Worm (Caenorhabditis elegans) whole organism, L4 larva: Measurements from ENCODE around the gene Y66C5A.2.

Source experiments
- D1046.2 ChIP-seq: fragments of 200-800 bp; sonication (Bioruptor generic); IDR thresholded peaks from 2 replicates; pipeline ENCODE4 v1.3.6; 2022; ENCODE audit warnings: missing genetic modification characterization, missing compliant biosample characterization
- F44E2.7 ChIP-seq: fragments of 200-800 bp; sonication (Bioruptor generic); IDR thresholded peaks from 2 replicates; pipeline ENCODE4 v2.1.2; 2022; ENCODE audit warnings: missing genetic modification characterization, missing compliant biosample characterization
- T20F7.1 ChIP-seq: fragments of 200-800 bp; sonication (Bioruptor generic); optimal IDR thresholded peaks from 2 replicates; lab custom pipeline; 2018; ENCODE audit warnings: mild to moderate bottlenecking, missing genetic modification characterization, missing compliant biosample characterization
- T26A8.4 ChIP-seq: fragments of 200-800 bp; sonication (Bioruptor generic); IDR thresholded peaks from 2 replicates; pipeline ENCODE4 v1.3.6; 2022; ENCODE audit warnings: missing genetic modification characterization, missing compliant biosample characterization
- Y105C5A.15 ChIP-seq: fragments of 200-800 bp; sonication (Bioruptor generic); IDR thresholded peaks from 2 replicates; pipeline ENCODE4 v1.3.6; 2022; ENCODE audit warnings: missing genetic modification characterization, missing compliant biosample characterization
- Y5F2A.4 ChIP-seq: fragments of 200-800 bp; sonication (Bioruptor generic); optimal IDR thresholded peaks from 2 replicates; lab custom pipeline; 2018; ENCODE audit warnings: mild to moderate bottlenecking, missing genetic modification characterization, missing compliant biosample characterization
- Y75B8A.6 ChIP-seq: fragments of 200-800 bp; sonication (Bioruptor generic); IDR thresholded peaks from 2 replicates; pipeline ENCODE4 v1.3.6; 2022; ENCODE audit warnings: missing genetic modification reagents, missing genetic modification characterization, missing compliant biosample characterization
- ZK337.2 ChIP-seq: fragments of 200-800 bp; sonication (Bioruptor generic); IDR thresholded peaks from 2 replicates; pipeline ENCODE4 v1.3.6; 2022; ENCODE audit warnings: missing genetic modification reagents, missing genetic modification characterization, missing compliant biosample characterization
- arid-1 ChIP-seq: fragments of 200-800 bp; sonication (Bioruptor generic); conservative IDR thresholded peaks from 2 replicates; pipeline ENCODE4 v1.3.6; 2022; ENCODE audit warnings: missing genetic modification reagents, missing genetic modification characterization, missing compliant biosample characterization
- attf-4 ChIP-seq: sonication (generic microtip); optimal IDR thresholded peaks from 3 replicates; lab custom pipeline; 2017; ENCODE audit warnings: missing biosample characterization, missing genetic modification characterization
- ceh-44 ChIP-seq: fragments of 200-800 bp; sonication (Bioruptor generic); IDR thresholded peaks from 2 replicates; pipeline ENCODE4 v1.3.6; 2022; ENCODE audit warnings: missing genetic modification reagents, missing genetic modification characterization, missing compliant biosample characterization
- ceh-62 ChIP-seq: sonication (generic microtip); optimal IDR thresholded peaks from 2 replicates; lab custom pipeline; 2017; ENCODE audit warnings: missing biosample characterization, missing genetic modification characterization
- ceh-82 ChIP-seq: sonication (generic microtip); optimal IDR thresholded peaks from 2 replicates; lab custom pipeline; 2017; ENCODE audit warnings: missing biosample characterization, missing genetic modification characterization
- cey-2 ChIP-seq: sonication (generic microtip); optimal IDR thresholded peaks from 3 replicates; lab custom pipeline; 2017; ENCODE audit warnings: missing genetic modification characterization, mild to moderate bottlenecking, missing compliant biosample characterization, antibody characterized with exemption, borderline replicate concordance; ENCODE audit not compliant: insufficient read depth
- ctbp-1 ChIP-seq: fragments of 200-800 bp; sonication (Bioruptor generic); IDR thresholded peaks from 2 replicates; pipeline ENCODE4 v1.3.6; 2022; ENCODE audit warnings: missing genetic modification reagents, missing genetic modification characterization, missing compliant biosample characterization
- daf-12 ChIP-seq: fragments of 150-350 bp; optimal IDR thresholded peaks from 2 replicates; lab custom pipeline; 2014; ENCODE audit warnings: missing biosample characterization, missing genetic modification reagents, missing genetic modification characterization
- daf-16 ChIP-seq, 3 experiments: sonication (generic microtip); optimal IDR thresholded peaks; 2 replicates each; lab custom pipeline; 2016 to 2017; ENCODE audit warnings: missing genetic modification characterization in 3 of 3, missing genetic modification reagents in 3 of 3, mild to moderate bottlenecking in 2 of 3, missing compliant biosample characterization in 2 of 3, missing biosample characterization in 1 of 3, moderate library complexity in 1 of 3
- daf-19 ChIP-seq: fragments of 200-800 bp; sonication (Bioruptor generic); conservative IDR thresholded peaks from 2 replicates; pipeline ENCODE4 v1.3.6; 2022; ENCODE audit warnings: missing genetic modification characterization, missing compliant biosample characterization
- dmd-8 ChIP-seq: fragments of 200-800 bp; sonication (Bioruptor generic); IDR thresholded peaks from 2 replicates; pipeline ENCODE4 v1.3.6; 2022; ENCODE audit warnings: missing genetic modification characterization, missing compliant biosample characterization
- duxl-1 ChIP-seq: sonication (generic microtip); optimal IDR thresholded peaks from 2 replicates; lab custom pipeline; 2016; ENCODE audit warnings: mild to moderate bottlenecking, missing genetic modification characterization, moderate library complexity, missing compliant biosample characterization; ENCODE audit not compliant: poor library complexity
- dve-1 ChIP-seq: sonication (generic microtip); optimal IDR thresholded peaks from 2 replicates; lab custom pipeline; 2017; ENCODE audit warnings: antibody characterized with exemption, mild to moderate bottlenecking, missing genetic modification characterization, missing compliant biosample characterization; ENCODE audit not compliant: insufficient read depth
- fos-1 ChIP-seq: fragments of 150-350 bp; optimal IDR thresholded peaks from 2 replicates; lab custom pipeline; 2014; ENCODE audit warnings: missing biosample characterization, missing genetic modification characterization
- gei-8 ChIP-seq: fragments of 200-800 bp; sonication (Bioruptor generic); optimal IDR thresholded peaks from 2 replicates; lab custom pipeline; 2018; ENCODE audit warnings: mild to moderate bottlenecking, missing genetic modification characterization, missing compliant biosample characterization
- hif-1 ChIP-seq, 2 experiments: sonication (generic microtip); optimal IDR thresholded peaks; 2 replicates each; lab custom pipeline; 2016 to 2017; ENCODE audit warnings: missing compliant biosample characterization in 2 of 2, missing genetic modification characterization in 2 of 2, missing genetic modification reagents in 2 of 2, missing genotype in 2 of 2, mild to moderate bottlenecking in 1 of 2
- jun-1 ChIP-seq: fragments of 150-350 bp; optimal IDR thresholded peaks from 2 replicates; lab custom pipeline; 2014; ENCODE audit warnings: missing biosample characterization, missing genetic modification reagents, missing genetic modification characterization
- lim-7 ChIP-seq: fragments of 200-800 bp; sonication (Bioruptor generic); IDR thresholded peaks from 2 replicates; pipeline ENCODE4 v1.3.6; 2022; ENCODE audit warnings: missing genetic modification characterization, missing compliant biosample characterization
- lin-13 ChIP-seq: fragments of 150-350 bp; optimal IDR thresholded peaks from 2 replicates; lab custom pipeline; 2014; ENCODE audit warnings: missing biosample characterization, missing genetic modification reagents, missing genetic modification characterization
- madf-9 ChIP-seq: fragments of 200-800 bp; sonication (Bioruptor generic); conservative IDR thresholded peaks from 2 replicates; pipeline ENCODE4 v1.3.6; 2022; ENCODE audit warnings: missing genetic modification reagents, missing genetic modification characterization, missing compliant biosample characterization
- mdl-1 ChIP-seq, 2 experiments: fragments of 150-350 bp in 1 of 2; sonication (generic microtip) in 1 of 2; optimal IDR thresholded peaks; 2 replicates each; lab custom pipeline; 2014 to 2017; ENCODE audit warnings: missing biosample characterization in 2 of 2, missing genetic modification characterization in 2 of 2
- mep-1 ChIP-seq: fragments of 150-350 bp; sonication (generic microtip); optimal IDR thresholded peaks from 3 replicates; lab custom pipeline; 2014; ENCODE audit warnings: missing biosample characterization, missing genetic modification characterization
- nhr-10 ChIP-seq: fragments of 150-350 bp; optimal IDR thresholded peaks from 2 replicates; lab custom pipeline; 2014; ENCODE audit warnings: missing biosample characterization, missing genetic modification characterization
- nhr-11 ChIP-seq: fragments of 150-350 bp; optimal IDR thresholded peaks from 2 replicates; lab custom pipeline; 2014; ENCODE audit warnings: missing biosample characterization, missing genetic modification characterization
- nhr-111 ChIP-seq: fragments of 200-800 bp; sonication (Bioruptor generic); optimal IDR thresholded peaks from 2 replicates; lab custom pipeline; 2018; ENCODE audit warnings: mild to moderate bottlenecking, missing genetic modification characterization, missing compliant biosample characterization
- nhr-237 ChIP-seq: sonication (generic microtip); optimal IDR thresholded peaks from 2 replicates; lab custom pipeline; 2017; ENCODE audit warnings: missing biosample characterization, missing genetic modification characterization
- nhr-25 ChIP-seq: sonication (generic microtip); optimal IDR thresholded peaks from 2 replicates; lab custom pipeline; 2017; ENCODE audit warnings: missing genetic modification characterization, mild to moderate bottlenecking, missing compliant biosample characterization, antibody characterized with exemption, moderate library complexity, borderline replicate concordance; ENCODE audit not compliant: insufficient read depth
- nhr-6 ChIP-seq: fragments of 150-350 bp; optimal IDR thresholded peaks from 2 replicates; lab custom pipeline; 2014; ENCODE audit warnings: missing biosample characterization, missing genetic modification characterization
- nhr-76 ChIP-seq: fragments of 150-350 bp; optimal IDR thresholded peaks from 2 replicates; lab custom pipeline; 2014; ENCODE audit warnings: missing biosample characterization, missing genetic modification characterization
- snpc-1.2 ChIP-seq: fragments of 200-800 bp; sonication (Bioruptor generic); IDR thresholded peaks from 2 replicates; pipeline ENCODE4 v1.3.6; 2022; ENCODE audit warnings: missing genetic modification reagents, missing genetic modification characterization, missing compliant biosample characterization
- tag-97 ChIP-seq: fragments of 200-800 bp; sonication (Bioruptor generic); IDR thresholded peaks from 2 replicates; pipeline ENCODE4 v1.3.6; 2022; ENCODE audit warnings: missing genetic modification characterization, missing compliant biosample characterization
- unc-62 ChIP-seq, 3 experiments: fragments of 150-350 bp in 1 of 3; sonication (generic microtip); optimal IDR thresholded peaks in 2 of 3; peaks in 1 of 3; 1 replicate in 1 of 3; 2 replicates in 2 of 3; lab custom pipeline; 2014 to 2017; ENCODE audit warnings: missing biosample characterization in 3 of 3, missing genetic modification characterization in 3 of 3, missing genetic modification reagents in 3 of 3, missing genotype in 1 of 3
- zag-1 ChIP-seq: fragments of 150-350 bp; optimal IDR thresholded peaks from 2 replicates; lab custom pipeline; 2014; ENCODE audit warnings: missing biosample characterization, missing genetic modification characterization
- zfp-2 ChIP-seq: sonication (generic microtip); optimal IDR thresholded peaks from 2 replicates; lab custom pipeline; 2016; ENCODE audit warnings: mild to moderate bottlenecking, missing genetic modification characterization, missing compliant biosample characterization
- zip-2 ChIP-seq: fragments of 150-350 bp; optimal IDR thresholded peaks from 2 replicates; lab custom pipeline; 2014; ENCODE audit warnings: missing biosample characterization, missing genetic modification characterization

Y66C5A.2 gene

ce11 chrX:14447498-14447897 is 13.0 kb upstream of the Y66C5A.2 start:
- TF ChIP-seq daf-16 (GFP tag; optimal IDR thresholded peaks at IDR 0.05; lab: Kevin White, UChicago) (no peak), daf-16 (tag; optimal IDR thresholded peaks at IDR 0.05; lab: Kevin White, UChicago) (no peak), ctbp-1 (GFP tag; lab: Robert Waterston, UW) (no peak), ZK337.2 (GFP tag; lab: Robert Waterston, UW) (no peak), daf-12 (no peak), mdl-1 (tag; optimal IDR thresholded peaks at IDR 0.05; lab: Kevin White, UChicago) (no peak), lim-7 (GFP tag; lab: Robert Waterston, UW) (no peak), jun-1 (tag; lab: Kevin White, UChicago) (no peak), tag-97 (no peak), duxl-1 (tag; lab: Kevin White, UChicago) (no peak), dmd-8 (GFP tag; lab: Robert Waterston, UW) (no peak), T26A8.4 (GFP tag; lab: Robert Waterston, UW) (no peak), fos-1 (no peak), dve-1 (no peak), zag-1 (no peak), arid-1 (no peak)

ce11 chrX:14447910-14448309 is 12.6 kb upstream of the Y66C5A.2 start, which contains the start of gene jmjd-3.2:
TSS of gene jmjd-3.2 (plus strand) at chrX:14448210.
- peak in 1 of 2 experiments; percentile 32 for TF ChIP-seq unc-62 (GFP tag; optimal IDR thresholded peaks at IDR 0.05 in 1 of 2; lab: Kevin White, UChicago)
- TF ChIP-seq unc-62 (tag; optimal IDR thresholded peaks at IDR 0.05; lab: Kevin White, UChicago), result no peak
- TF ChIP-seq nhr-25 (tag; lab: Kevin White, UChicago), result no peak

ce11 chrX:14453735-14454134 is 6.8 kb upstream of the Y66C5A.2 start, which contains the start of gene F23D12.7:
TSS of gene F23D12.7 (minus strand) at chrX:14453835.
- TF ChIP-seq nhr-76, result no peak
- peak in 1 of 2 experiments; percentile 26 for TF ChIP-seq daf-16 (GFP tag; optimal IDR thresholded peaks at IDR 0.05; lab: Kevin White, UChicago)
- no peak for TF ChIP-seq daf-16 (tag; optimal IDR thresholded peaks at IDR 0.05; lab: Kevin White, UChicago)

ce11 chrX:14455419-14455818 is 5.1 kb upstream of the Y66C5A.2 start, which contains the start of gene Y66C5A.1:
TSS of gene Y66C5A.1 (minus strand) at chrX:14455519.
- TF ChIP-seq lin-13 (GFP tag; lab: Kevin White, UChicago) (no peak), F44E2.7 (GFP tag; lab: Robert Waterston, UW) (no peak), ceh-82 (tag; lab: Kevin White, UChicago) (no peak), daf-19 (GFP tag; lab: Robert Waterston, UW) (no peak), nhr-10 (tag; lab: Kevin White, UChicago) (no peak), madf-9 (GFP tag; lab: Robert Waterston, UW) (no peak), cey-2 (tag; lab: Kevin White, UChicago) (no peak), gei-8 (no peak), zip-2 (tag; lab: Kevin White, UChicago) (no peak), hif-1 (tag; optimal IDR thresholded peaks at IDR 0.05; lab: Kevin White, UChicago) (no peak), Y75B8A.6 (no peak), nhr-6 (tag; lab: Kevin White, UChicago) (no peak), nhr-237 (tag; lab: Kevin White, UChicago) (no peak), Y105C5A.15 (GFP tag; lab: Robert Waterston, UW) (no peak)
- TF ChIP-seq, all 104 proteins: peak for 0

- TF ChIP-seq duxl-1 (tag; lab: Kevin White, UChicago) (no peak), Y5F2A.4 (GFP tag; lab: Kevin White, UChicago) (no peak), attf-4 (tag; lab: Kevin White, UChicago) (no peak), D1046.2 (no peak), ceh-62 (tag; lab: Kevin White, UChicago) (no peak), gei-8 (no peak), zfp-2 (tag; lab: Kevin White, UChicago) (no peak), snpc-1.2 (GFP tag; lab: Robert Waterston, UW) (no peak), nhr-111 (GFP tag; lab: Kevin White, UChicago) (no peak), mep-1 (no peak), ceh-44 (no peak), daf-16 (GFP tag; optimal IDR thresholded peaks at IDR 0.05; lab: Kevin White, UChicago) (no peak), daf-16 (tag; optimal IDR thresholded peaks at IDR 0.05; lab: Kevin White, UChicago) (no peak), T20F7.1 (GFP tag; lab: Kevin White, UChicago) (no peak), nhr-11 (no peak), zag-1 (no peak), dmd-8 (GFP tag; lab: Robert Waterston, UW) (no peak)
Measured at ce11 chrX:14464513-14464912, 4.0 kb downstream of the Y66C5A.2 start, which contains the start of gene M163.7. TSS of gene M163.7 (plus strand) at chrX:14464813.
